Worm (Caenorhabditis elegans) whole organism, L4 larva: ENCODE data around the gene pho-8.

ENCODE experiments used
- aly-2 ChIP-seq: sonication (generic microtip); optimal IDR thresholded peaks from 2 replicates; lab custom pipeline; 2018; ENCODE audit warnings: missing biosample characterization, missing genetic modification characterization
- ceh-20 ChIP-seq: fragments of 200-800 bp; sonication (Bioruptor generic); IDR thresholded peaks from 2 replicates; pipeline ENCODE4 v1.3.6; 2022; ENCODE audit warnings: missing genetic modification reagents, missing genetic modification characterization, missing compliant biosample characterization
- nhr-10 ChIP-seq: fragments of 150-350 bp; optimal IDR thresholded peaks from 2 replicates; lab custom pipeline; 2014; ENCODE audit warnings: missing biosample characterization, missing genetic modification characterization
- nhr-25 ChIP-seq: sonication (generic microtip); optimal IDR thresholded peaks from 2 replicates; lab custom pipeline; 2017; ENCODE audit warnings: missing genetic modification characterization, mild to moderate bottlenecking, missing compliant biosample characterization, antibody characterized with exemption, moderate library complexity, borderline replicate concordance; ENCODE audit not compliant: insufficient read depth
- nhr-28 ChIP-seq: fragments of 150-350 bp; optimal IDR thresholded peaks from 2 replicates; lab custom pipeline; 2014; ENCODE audit warnings: missing biosample characterization, missing genetic modification characterization
- nhr-76 ChIP-seq: fragments of 150-350 bp; optimal IDR thresholded peaks from 2 replicates; lab custom pipeline; 2014; ENCODE audit warnings: missing biosample characterization, missing genetic modification characterization

DNA sequence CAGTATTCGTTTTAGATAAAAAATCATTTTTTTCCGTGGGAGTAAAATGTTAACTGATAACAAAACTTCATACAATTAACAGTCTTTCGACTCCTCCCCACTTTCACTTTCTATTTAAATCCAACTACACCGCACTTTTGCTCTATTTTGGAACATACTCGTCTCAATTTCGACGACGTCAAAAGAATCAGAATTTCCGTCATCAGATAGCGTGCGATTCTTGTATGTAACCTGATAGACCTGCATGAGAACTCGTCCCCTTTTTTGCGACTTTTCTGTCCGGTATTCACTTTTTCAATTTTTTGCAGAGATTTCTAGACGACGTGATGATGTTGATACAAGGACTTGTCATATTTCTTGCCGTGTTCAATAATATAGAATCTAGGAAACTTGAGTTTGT lies at the start of gene pho-8:
- TF ChIP-seq nhr-10 (tag; lab: Kevin White, UChicago) = no peak
- TF ChIP-seq nhr-76 = no peak
- TF ChIP-seq aly-2 (tag; lab: Kevin White, UChicago) = no peak
- TF ChIP-seq nhr-28 (tag; lab: Kevin White, UChicago) = no peak
- TF ChIP-seq ceh-20 (GFP tag; lab: Robert Waterston, UW) = no peak
- TF ChIP-seq nhr-25 = no peak
